Worm (Caenorhabditis elegans) whole organism, midembryonic: ENCODE data around the gene asm-1.

Experiments
- flt-1 ChIP-seq: fragments of 200-800 bp; sonication (Bioruptor generic); IDR thresholded peaks from 2 replicates; pipeline ENCODE4 v1.3.6; 2022; ENCODE audit warnings: missing genetic modification characterization, missing compliant biosample characterization
- ref-1 ChIP-seq: fragments of 200-800 bp; sonication (Bioruptor generic); conservative IDR thresholded peaks from 2 replicates; pipeline ENCODE4 v1.3.6; 2022; ENCODE audit warnings: missing genetic modification reagents, missing genetic modification characterization, missing compliant biosample characterization
- ztf-23 ChIP-seq: fragments of 200-800 bp; sonication (Bioruptor generic); IDR thresholded peaks from 2 replicates; pipeline ENCODE4 v1.3.6; 2022; ENCODE audit warnings: missing genetic modification reagents, missing genetic modification characterization, missing compliant biosample characterization
- ztf-29 ChIP-seq: fragments of 200-800 bp; sonication (Bioruptor generic); IDR thresholded peaks from 2 replicates; pipeline ENCODE4 v1.3.6; 2022; ENCODE audit warnings: missing genetic modification reagents, missing genetic modification characterization, missing compliant biosample characterization

DNA sequence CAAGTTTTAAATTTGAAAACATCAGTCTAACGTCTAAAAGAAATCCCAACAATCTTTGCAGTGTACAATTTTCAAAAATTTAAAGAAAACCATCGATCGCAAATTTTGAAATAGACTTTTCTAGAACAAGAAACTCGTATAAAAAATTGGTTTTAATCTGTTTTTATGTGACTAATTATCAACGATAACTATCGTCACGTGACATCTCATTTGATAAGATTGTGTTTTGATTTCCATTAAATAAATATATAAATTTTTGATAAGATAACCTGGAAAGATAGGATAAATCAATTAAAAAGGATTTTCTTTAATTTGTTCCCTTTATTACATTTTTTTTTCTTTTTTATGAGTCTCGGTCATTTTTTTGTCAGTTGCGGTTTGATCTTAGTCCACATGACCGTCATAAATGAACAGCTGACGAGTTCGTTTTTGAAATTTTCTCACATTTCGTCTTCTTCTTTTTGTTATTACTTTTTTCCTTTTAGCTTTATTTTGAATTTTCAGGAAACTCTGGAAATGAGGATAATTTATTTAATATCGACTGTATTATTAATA, at the start of gene asm-1:
- TF ChIP-seq ztf-23 (GFP tag; lab: Robert Waterston, UW): no peak
- no peak for TF ChIP-seq ref-1 (GFP tag; lab: Robert Waterston, UW)
- TF ChIP-seq ztf-29 (GFP tag; lab: Robert Waterston, UW): no peak
- TF ChIP-seq flt-1 (GFP tag; lab: Robert Waterston, UW): no peak
